Worm (Caenorhabditis elegans) whole organism, midembryonic: Measurements from ENCODE around the gene puf-5.

ENCODE experiments used
- tab-1 ChIP-seq: fragments of 200-800 bp; sonication (Bioruptor generic); IDR thresholded peaks from 2 replicates; pipeline ENCODE4 v1.3.6; 2022; ENCODE audit warnings: missing genetic modification characterization, missing compliant biosample characterization
- ztf-29 ChIP-seq: fragments of 200-800 bp; sonication (Bioruptor generic); IDR thresholded peaks from 2 replicates; pipeline ENCODE4 v1.3.6; 2022; ENCODE audit warnings: missing genetic modification reagents, missing genetic modification characterization, missing compliant biosample characterization

ce11 chrII:8577509-8578099, 2.3 kb downstream of the puf-5 start, which contains the start of gene F54C9.9:
- TF ChIP-seq tab-1 (GFP tag; lab: Robert Waterston, UW) (no peak), ztf-29 (GFP tag; lab: Robert Waterston, UW) (no peak)
